Fruit fly (Drosophila melanogaster) whole organism, embryonic: ENCODE measurements around the gene wap.

ENCODE experiments used
- Abd-B ChIP-seq: fragments of 200-800 bp; sonication (Bioruptor generic); optimal IDR thresholded peaks from 2 replicates; lab custom pipeline; 2018; ENCODE audit warnings: missing biosample characterization, mild to moderate bottlenecking, missing genetic modification characterization, moderate library complexity
- CG10267 ChIP-seq: fragments of 200-800 bp; sonication (Bioruptor generic); optimal IDR thresholded peaks from 2 replicates; lab custom pipeline; 2018; ENCODE audit warnings: missing biosample characterization, mild to moderate bottlenecking, missing genetic modification characterization, moderate library complexity
- CG10321 ChIP-seq: fragments of 200-800 bp; sonication (Bioruptor generic); IDR thresholded peaks from 2 replicates; pipeline ENCODE4 v1.3.6; 2022; ENCODE audit warnings: missing biosample characterization, missing genetic modification characterization
- CG10565 ChIP-seq: fragments of 200-800 bp; sonication (Bioruptor generic); optimal IDR thresholded peaks from 3 replicates; lab custom pipeline; 2016; ENCODE audit warnings: missing biosample characterization, mild to moderate bottlenecking, missing genetic modification characterization
- CG11247 ChIP-seq: fragments of 200-800 bp; sonication (Bioruptor generic); IDR thresholded peaks from 2 replicates; pipeline ENCODE4 v1.3.6; 2022; ENCODE audit warnings: missing biosample characterization, missing genetic modification characterization
- CG11398 ChIP-seq: fragments of 200-800 bp; sonication (Bioruptor generic); optimal IDR thresholded peaks from 2 replicates; lab custom pipeline; 2016; ENCODE audit warnings: missing biosample characterization, missing genetic modification characterization
- CG12104 ChIP-seq: fragments of 200-800 bp; sonication (Bioruptor generic); optimal IDR thresholded peaks from 3 replicates; lab custom pipeline; 2016; ENCODE audit warnings: missing biosample characterization, missing genetic modification characterization
- CG12299 ChIP-seq: fragments of 200-800 bp; sonication (Bioruptor generic); optimal IDR thresholded peaks from 2 replicates; lab custom pipeline; 2018; ENCODE audit warnings: missing biosample characterization, mild to moderate bottlenecking, missing genetic modification characterization
- CG1233 ChIP-seq: fragments of 200-800 bp; sonication (Bioruptor generic); optimal IDR thresholded peaks from 4 replicates; lab custom pipeline; 2018; ENCODE audit warnings: missing biosample characterization, mild to moderate bottlenecking, missing genetic modification characterization
- CG14050 ChIP-seq: fragments of 200-800 bp; sonication (Bioruptor generic); IDR thresholded peaks from 3 replicates; pipeline ENCODE4 v1.3.6; 2022; ENCODE audit warnings: missing biosample characterization, missing genetic modification characterization
- CG15073 ChIP-seq: fragments of 200-800 bp; sonication (Bioruptor generic); optimal IDR thresholded peaks from 2 replicates; lab custom pipeline; 2016; ENCODE audit warnings: missing biosample characterization, missing genetic modification characterization
- CG16863 ChIP-seq: fragments of 200-800 bp; sonication (Bioruptor generic); optimal IDR thresholded peaks from 3 replicates; lab custom pipeline; 2016; ENCODE audit warnings: missing biosample characterization, missing genetic modification characterization
- CG17568 ChIP-seq: fragments of 200-800 bp; sonication (Bioruptor generic); optimal IDR thresholded peaks from 2 replicates; lab custom pipeline; 2018; ENCODE audit warnings: missing biosample characterization, mild to moderate bottlenecking, missing genetic modification characterization, moderate library complexity
- CG1832 ChIP-seq: fragments of 200-800 bp; sonication (Bioruptor generic); optimal IDR thresholded peaks from 2 replicates; lab custom pipeline; 2017; ENCODE audit warnings: missing biosample characterization, mild to moderate bottlenecking, missing genetic modification characterization, inconsistent platforms
- CG2889 ChIP-seq: fragments of 200-800 bp; sonication (Bioruptor generic); IDR thresholded peaks from 3 replicates; pipeline ENCODE4 v1.3.6; 2022; ENCODE audit warnings: missing biosample characterization, missing genetic modification characterization
- CG32532 ChIP-seq: fragments of 200-800 bp; sonication (Bioruptor generic); IDR thresholded peaks from 2 replicates; pipeline ENCODE4 v1.3.6; 2022; ENCODE audit warnings: missing biosample characterization, missing genetic modification characterization
- CG34224 ChIP-seq: fragments of 200-800 bp; sonication (Bioruptor generic); IDR thresholded peaks from 3 replicates; pipeline ENCODE4 v1.3.6; 2022; ENCODE audit warnings: missing biosample characterization, missing genetic modification characterization; ENCODE audit not compliant: partially characterized antibody
- CG3838 ChIP-seq: fragments of 200-800 bp; sonication (Bioruptor generic); optimal IDR thresholded peaks from 3 replicates; lab custom pipeline; 2016; ENCODE audit warnings: missing biosample characterization, missing genetic modification characterization
- CG4404 ChIP-seq: fragments of 200-800 bp; sonication (Bioruptor generic); IDR thresholded peaks from 2 replicates; pipeline ENCODE4 v1.3.6; 2022; ENCODE audit warnings: missing biosample characterization, missing genetic modification characterization
- CG6765 ChIP-seq: fragments of 200-800 bp; sonication (Bioruptor generic); optimal IDR thresholded peaks from 3 replicates; lab custom pipeline; 2017; ENCODE audit warnings: missing biosample characterization, mild to moderate bottlenecking, missing genetic modification characterization
- CG6854 ChIP-seq: fragments of 200-800 bp; sonication (Bioruptor generic); optimal IDR thresholded peaks from 3 replicates; lab custom pipeline; 2017; ENCODE audit warnings: missing biosample characterization, mild to moderate bottlenecking, missing genetic modification characterization
- CG7928 ChIP-seq: fragments of 200-800 bp; sonication (Bioruptor generic); optimal IDR thresholded peaks from 2 replicates; lab custom pipeline; 2017; ENCODE audit warnings: missing biosample characterization, mild to moderate bottlenecking, missing genetic modification characterization
- CG8359 ChIP-seq: fragments of 200-800 bp; sonication (Bioruptor generic); optimal IDR thresholded peaks from 2 replicates; lab custom pipeline; 2017; ENCODE audit warnings: missing biosample characterization, mild to moderate bottlenecking, missing genetic modification characterization, borderline replicate concordance
- CG9727 ChIP-seq: fragments of 200-800 bp; sonication (Bioruptor generic); optimal IDR thresholded peaks from 3 replicates; lab custom pipeline; 2017; ENCODE audit warnings: missing biosample characterization, mild to moderate bottlenecking, missing genetic modification characterization
- Drgx ChIP-seq: fragments of 200-800 bp; sonication (Bioruptor generic); IDR thresholded peaks from 2 replicates; pipeline ENCODE4 v1.3.6; 2022; ENCODE audit warnings: missing biosample characterization, missing genetic modification characterization
- E2f2 ChIP-seq: fragments of 200-800 bp; sonication (Bioruptor generic); IDR thresholded peaks from 2 replicates; pipeline ENCODE4 v1.3.6; 2022; ENCODE audit warnings: missing biosample characterization, missing genetic modification characterization
- HmgD ChIP-seq: fragments of 200-800 bp; sonication (Bioruptor generic); optimal IDR thresholded peaks from 3 replicates; lab custom pipeline; 2016; ENCODE audit warnings: missing biosample characterization, missing genetic modification characterization
- Hmx ChIP-seq: fragments of 200-800 bp; sonication (Bioruptor generic); optimal IDR thresholded peaks from 2 replicates; lab custom pipeline; 2016; ENCODE audit warnings: missing biosample characterization, missing genetic modification characterization
- Kr ChIP-seq: fragments of 200-800 bp; sonication (Bioruptor generic); optimal IDR thresholded peaks from 2 replicates; lab custom pipeline; 2017; ENCODE audit warnings: missing biosample characterization, mild to moderate bottlenecking, missing genetic modification characterization
- Max ChIP-seq: fragments of 200-800 bp; sonication (Bioruptor generic); optimal IDR thresholded peaks from 2 replicates; lab custom pipeline; 2016; ENCODE audit warnings: missing biosample characterization, mild to moderate bottlenecking, missing genetic modification characterization
- Meics ChIP-seq: fragments of 200-800 bp; sonication (Bioruptor generic); optimal IDR thresholded peaks from 2 replicates; lab custom pipeline; 2017; ENCODE audit warnings: missing biosample characterization, mild to moderate bottlenecking, missing genetic modification characterization
- PHDP ChIP-seq: fragments of 200-800 bp; sonication (Bioruptor generic); optimal IDR thresholded peaks from 3 replicates; lab custom pipeline; 2018; ENCODE audit warnings: missing biosample characterization, mild to moderate bottlenecking, missing genetic modification characterization, moderate library complexity
- Pdp1 ChIP-seq, 2 experiments: fragments of 200-800 bp; sonication (Bioruptor generic); optimal IDR thresholded peaks; 3 replicates each; lab custom pipeline; 2016; ENCODE audit warnings: missing biosample characterization in 2 of 2, missing genetic modification characterization in 2 of 2, mild to moderate bottlenecking in 1 of 2, moderate library complexity in 1 of 2
- Ravus ChIP-seq: fragments of 200-800 bp; sonication (Bioruptor generic); IDR thresholded peaks from 2 replicates; pipeline ENCODE4 v1.3.6; 2022; ENCODE audit warnings: missing biosample characterization, missing genetic modification characterization
- Spps ChIP-seq: fragments of 200-800 bp; sonication (Bioruptor generic); optimal IDR thresholded peaks from 2 replicates; lab custom pipeline; 2018; ENCODE audit warnings: missing biosample characterization, mild to moderate bottlenecking, missing genetic modification characterization
- Taf1 ChIP-seq: fragments of 200-800 bp; sonication (Bioruptor generic); IDR thresholded peaks from 2 replicates; pipeline ENCODE4 v1.3.6; 2022; ENCODE audit warnings: missing biosample characterization, missing genetic modification characterization
- cato ChIP-seq: fragments of 200-800 bp; sonication (Bioruptor generic); optimal IDR thresholded peaks from 2 replicates; lab custom pipeline; 2016; ENCODE audit warnings: missing biosample characterization, missing genetic modification characterization, borderline replicate concordance
- gt ChIP-seq: fragments of 200-800 bp; sonication (Bioruptor generic); IDR thresholded peaks from 2 replicates; pipeline ENCODE4 v1.3.6; 2022; ENCODE audit warnings: missing biosample characterization, missing genetic modification characterization
- luna ChIP-seq: fragments of 200-800 bp; sonication (Bioruptor generic); optimal IDR thresholded peaks from 2 replicates; lab custom pipeline; 2016; ENCODE audit warnings: missing biosample characterization, missing genetic modification characterization
- nom ChIP-seq: fragments of 200-800 bp; sonication (Bioruptor generic); optimal IDR thresholded peaks from 2 replicates; lab custom pipeline; 2017; ENCODE audit warnings: missing biosample characterization, missing genetic modification characterization, mild to moderate bottlenecking, moderate library complexity, missing genetic modification reagents
- prd ChIP-seq, 3 experiments: fragments of >200 bp in 2 of 3; fragments of 200-800 bp in 1 of 3; sonication (Bioruptor generic) in 1 of 3; optimal IDR thresholded peaks in 2 of 3; IDR thresholded peaks in 1 of 3; 2 replicates in 2 of 3; 3 replicates in 1 of 3; pipeline versions ENCODE4 v1.3.6 to Lab custom; 2017 to 2022; ENCODE audit warnings: missing biosample characterization in 1 of 3, missing genetic modification characterization in 1 of 3
- slbo ChIP-seq: fragments of 200-800 bp; sonication (Bioruptor generic); IDR thresholded peaks from 2 replicates; pipeline ENCODE4 v1.3.6; 2022; ENCODE audit warnings: missing biosample characterization, missing genetic modification characterization
- sqz ChIP-seq: fragments of 200-800 bp; sonication (Bioruptor generic); optimal IDR thresholded peaks from 3 replicates; lab custom pipeline; 2018; ENCODE audit warnings: missing biosample characterization, mild to moderate bottlenecking, missing genetic modification characterization
- ssp ChIP-seq: fragments of 200-800 bp; sonication (Bioruptor generic); IDR thresholded peaks from 2 replicates; pipeline ENCODE4 v1.3.6; 2022; ENCODE audit warnings: missing biosample characterization, missing genetic modification characterization
- tll ChIP-seq, 2 experiments: fragments of 200-800 bp in 1 of 2; fragments of >200 bp in 1 of 2; sonication (Bioruptor generic) in 1 of 2; optimal IDR thresholded peaks; 2 replicates each; lab custom pipeline; 2017 to 2019; ENCODE audit warnings: missing biosample characterization in 2 of 2, missing genetic modification characterization in 2 of 2, mild to moderate bottlenecking in 1 of 2, moderate library complexity in 1 of 2
- tna ChIP-seq: fragments of 200-800 bp; sonication (Bioruptor generic); IDR thresholded peaks from 2 replicates; pipeline ENCODE4 v1.3.6; 2022; ENCODE audit warnings: missing biosample characterization, missing genetic modification characterization; ENCODE audit not compliant: partially characterized antibody
- tup ChIP-seq: fragments of 200-800 bp; sonication (Bioruptor generic); optimal IDR thresholded peaks from 2 replicates; lab custom pipeline; 2016; ENCODE audit warnings: missing biosample characterization, mild to moderate bottlenecking, missing genetic modification characterization, moderate library complexity
- twi ChIP-seq: fragments of 200-800 bp; optimal IDR thresholded peaks from 2 replicates; lab custom pipeline; 2019; ENCODE audit warnings: missing biosample characterization, mild to moderate bottlenecking, missing genetic modification characterization, moderate library complexity
- unc-4 ChIP-seq: fragments of 200-800 bp; sonication (Bioruptor generic); IDR thresholded peaks from 2 replicates; pipeline ENCODE4 v1.3.6; 2022; ENCODE audit warnings: missing biosample characterization, missing genetic modification characterization; ENCODE audit not compliant: partially characterized antibody
- usp ChIP-seq: fragments of >200 bp; optimal IDR thresholded peaks from 2 replicates; lab custom pipeline; 2017; ENCODE audit warnings: missing biosample characterization, missing genetic modification characterization

wap gene

dm6 chrX:22449191-22449787 lies 5.9 kb downstream of the wap start, which contains the start of the genes CG14615 and tilB (continued):
- TF ChIP-seq CG6765 (no peak), tna (GFP tag; lab: Robert Waterston, UW) (no peak), ssp (no peak), CG6854 (no peak), CG4404 (0 out of 2 replicates have a peak, but pooled peaks have one; percentile 34), CG11247 (no peak), gt (no peak), Meics (peak; percentile 61), nom (GFP tag; lab: Kevin White, UChicago) (no peak), Spps (no peak), Ravus (GFP tag; lab: Robert Waterston, UW) (no peak), Hmx (no peak), CG17568 (GFP tag; lab: Kevin White, UChicago) (no peak), Drgx (GFP tag; lab: Robert Waterston, UW) (no peak), CG34224 (GFP tag; lab: Robert Waterston, UW) (no peak), CG10321 (GFP tag; lab: Robert Waterston, UW) (no peak), PHDP (tag; lab: Kevin White, UChicago) (peak; percentile 17), CG1233 (peak; percentile 23), unc-4 (GFP tag; lab: Robert Waterston, UW) (no peak), CG11398 (GFP tag; lab: Kevin White, UChicago) (no peak), luna (GFP tag; lab: Kevin White, UChicago) (no peak), twi (tag; lab: Kevin White, UChicago) (no peak), tup (no peak), cato (GFP tag; lab: Kevin White, UChicago) (no peak), CG9727 (GFP tag; lab: Kevin White, UChicago) (peak; percentile 11), CG3838 (GFP tag; lab: Kevin White, UChicago) (no peak), CG8359 (no peak), CG10565 (GFP tag; lab: Kevin White, UChicago) (no peak), E2f2 (no peak), slbo (GFP tag; lab: Robert Waterston, UW) (peak; percentile 69), CG12104 (GFP tag; lab: Kevin White, UChicago) (peak; percentile 4), CG10267 (tag; lab: Kevin White, UChicago) (no peak), CG32532 (GFP tag; lab: Robert Waterston, UW) (peak; percentile 58), CG2889 (GFP tag; lab: Robert Waterston, UW) (no peak), tll (GFP tag; optimal IDR thresholded peaks at IDR 0.05; lab: Kevin White, UChicago) (no peak), prd (optimal IDR thresholded peaks at IDR 0.05; lab: Kevin White, UChicago) (no peak), prd (GFP tag; IDR thresholded peaks at IDR 0.05; lab: Robert Waterston, UW) (no peak), CG1832 (no peak), CG7928 (no peak), CG14050 (GFP tag; lab: Robert Waterston, UW) (no peak), Kr (GFP tag; lab: Kevin White, UChicago) (no peak), Abd-B (GFP tag; lab: Kevin White, UChicago) (no peak), Pdp1 (GFP tag; optimal IDR thresholded peaks at IDR 0.05; lab: Kevin White, UChicago) (peak in 1 of 2 experiments; percentile 21), CG15073 (GFP tag; lab: Kevin White, UChicago) (no peak), sqz (GFP tag; lab: Kevin White, UChicago) (no peak), CG12299 (no peak), HmgD (GFP tag; lab: Kevin White, UChicago) (no peak), Max (no peak), usp (GFP tag; lab: Kevin White, UChicago) (no peak), Taf1 (GFP tag; lab: Robert Waterston, UW) (no peak), CG16863 (no peak)
